Worm (Caenorhabditis elegans) whole organism, L2 larva: ENCODE measurements around the gene Y56A3A.6.

Experiments used
- ceh-16 ChIP-seq: fragments of 150-350 bp; optimal IDR thresholded peaks from 2 replicates; lab custom pipeline; 2014; ENCODE audit warnings: missing biosample characterization, missing genetic modification characterization
- elt-1 ChIP-seq: fragments of 150-350 bp; optimal IDR thresholded peaks from 2 replicates; lab custom pipeline; 2014; ENCODE audit warnings: missing biosample characterization, missing genetic modification characterization
- nhr-12 ChIP-seq: fragments of 150-350 bp; optimal IDR thresholded peaks from 2 replicates; lab custom pipeline; 2014; ENCODE audit warnings: missing biosample characterization, missing genetic modification characterization
- nhr-21 ChIP-seq: fragments of 150-350 bp; optimal IDR thresholded peaks from 2 replicates; lab custom pipeline; 2014; ENCODE audit warnings: missing biosample characterization, missing genetic modification characterization
- zag-1 ChIP-seq: fragments of 150-350 bp; optimal IDR thresholded peaks from 2 replicates; lab custom pipeline; 2014; ENCODE audit warnings: missing biosample characterization, missing genetic modification characterization
- ztf-11 ChIP-seq: sonication (generic microtip); optimal IDR thresholded peaks from 2 replicates; lab custom pipeline; 2017; ENCODE audit warnings: missing biosample characterization, missing genetic modification characterization

DNA sequence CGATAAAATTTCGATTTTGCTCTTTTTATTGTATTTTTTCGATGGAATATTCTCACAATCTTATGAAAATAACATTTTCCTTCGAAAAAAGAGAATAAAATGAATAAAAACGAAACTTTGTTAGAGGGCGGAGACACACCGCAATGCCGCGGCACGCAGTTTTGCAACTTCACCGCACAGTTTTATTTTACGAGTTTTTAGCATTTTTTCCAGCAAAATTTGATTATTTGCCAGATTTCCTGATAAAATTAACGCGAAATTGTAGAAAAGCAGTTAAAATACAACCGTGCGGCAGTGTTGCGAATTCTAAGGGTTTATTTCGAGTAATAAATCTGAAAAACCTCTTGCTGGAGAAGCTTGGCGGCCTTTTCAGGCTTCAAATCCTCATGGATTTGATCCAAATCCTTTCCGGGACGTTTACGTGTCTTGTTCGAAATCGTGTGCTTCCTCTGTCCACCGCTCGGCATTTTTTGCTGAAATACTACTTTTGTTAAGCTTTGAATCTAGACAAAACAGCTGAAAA is 39.7 kb upstream of the Y56A3A.6 start, which contains the start of gene znf-593:
- TF ChIP-seq ceh-16 (tag; lab: Kevin White, UChicago): no peak
- TF ChIP-seq nhr-12: no peak
- TF ChIP-seq ztf-11 (tag; lab: Kevin White, UChicago): no peak
- no peak for TF ChIP-seq elt-1 (tag; lab: Kevin White, UChicago)
- no peak for TF ChIP-seq nhr-21 (tag; lab: Kevin White, UChicago)
- TF ChIP-seq zag-1 (tag; lab: Kevin White, UChicago): no peak
